Worm (Caenorhabditis elegans) whole organism, young adult: ENCODE data around the gene F58B3.6.

Experiments used
- B0019.2 ChIP-seq: fragments of 200-800 bp; sonication (Bioruptor generic); conservative IDR thresholded peaks from 2 replicates; pipeline ENCODE4 v1.3.6; 2022; ENCODE audit warnings: missing genetic modification reagents, missing genetic modification characterization, missing compliant biosample characterization
- C06A6.2 ChIP-seq: fragments of 200-800 bp; sonication (Bioruptor generic); conservative IDR thresholded peaks from 2 replicates; pipeline ENCODE4 v1.3.6; 2022; ENCODE audit warnings: missing genetic modification characterization, missing compliant biosample characterization
- F37B4.10 ChIP-seq: fragments of 200-800 bp; sonication (Bioruptor generic); IDR thresholded peaks from 2 replicates; pipeline ENCODE4 v1.3.6; 2022; ENCODE audit warnings: missing genetic modification characterization, missing compliant biosample characterization
- F49E8.2 ChIP-seq: sonication (generic microtip); optimal IDR thresholded peaks from 3 replicates; lab custom pipeline; 2017; ENCODE audit warnings: missing genetic modification characterization, mild to moderate bottlenecking, missing compliant biosample characterization, antibody characterized with exemption, moderate library complexity; ENCODE audit not compliant: insufficient read depth
- F52B5.7 ChIP-seq: sonication (generic microtip); optimal IDR thresholded peaks from 2 replicates; lab custom pipeline; 2016; ENCODE audit warnings: mild to moderate bottlenecking, missing genetic modification characterization, missing compliant biosample characterization
- F57C9.4 ChIP-seq: sonication (generic microtip); optimal IDR thresholded peaks from 2 replicates; lab custom pipeline; 2017; ENCODE audit warnings: mild to moderate bottlenecking, missing genetic modification characterization, missing compliant biosample characterization
- T26A5.8 ChIP-seq: sonication (generic microtip); optimal IDR thresholded peaks from 2 replicates; lab custom pipeline; 2016; ENCODE audit warnings: missing genetic modification characterization, missing compliant biosample characterization
- aptf-2 ChIP-seq: fragments of 200-800 bp; sonication (Bioruptor generic); conservative IDR thresholded peaks from 2 replicates; pipeline ENCODE4 v1.3.6; 2022; ENCODE audit warnings: missing genetic modification reagents, missing genetic modification characterization, missing compliant biosample characterization
- atf-7 ChIP-seq: sonication (generic microtip); optimal IDR thresholded peaks from 2 replicates; lab custom pipeline; 2017; ENCODE audit warnings: mild to moderate bottlenecking, missing genetic modification characterization, missing compliant biosample characterization
- bed-1 ChIP-seq: fragments of 200-800 bp; sonication (Bioruptor generic); IDR thresholded peaks from 2 replicates; pipeline ENCODE4 v1.3.6; 2022; ENCODE audit warnings: missing genetic modification reagents, missing genetic modification characterization, missing compliant biosample characterization
- bed-2 ChIP-seq: fragments of 200-800 bp; sonication (Bioruptor generic); IDR thresholded peaks from 2 replicates; pipeline ENCODE4 v1.3.6; 2022; ENCODE audit warnings: missing genetic modification reagents, missing genetic modification characterization, missing compliant biosample characterization
- cebp-1 ChIP-seq, 2 experiments: fragments of 200-800 bp in 1 of 2; sonication (Bioruptor generic) in 1 of 2; sonication (generic microtip) in 1 of 2; IDR thresholded peaks in 1 of 2; optimal IDR thresholded peaks in 1 of 2; 2 replicates each; pipeline versions ENCODE4 v1.3.6 to Lab custom; 2017 to 2022; ENCODE audit warnings: missing compliant biosample characterization in 2 of 2, missing genetic modification characterization in 2 of 2, mild to moderate bottlenecking in 1 of 2, missing genetic modification reagents in 1 of 2, moderate library complexity in 1 of 2
- ceh-100 ChIP-seq: fragments of 200-800 bp; sonication (Bioruptor generic); IDR thresholded peaks from 2 replicates; pipeline ENCODE4 v1.3.6; 2022; ENCODE audit warnings: missing genetic modification reagents, missing genetic modification characterization, missing compliant biosample characterization
- chd-7 ChIP-seq: sonication (generic microtip); optimal IDR thresholded peaks from 2 replicates; lab custom pipeline; 2016; ENCODE audit warnings: mild to moderate bottlenecking, missing genetic modification characterization, moderate library complexity, missing compliant biosample characterization
- dox-1 ChIP-seq: fragments of 200-800 bp; sonication (Bioruptor generic); IDR thresholded peaks from 2 replicates; pipeline ENCODE4 v1.3.6; 2022; ENCODE audit warnings: missing genetic modification reagents, missing genetic modification characterization, missing compliant biosample characterization
- dpff-1 ChIP-seq: sonication (generic microtip); optimal IDR thresholded peaks from 2 replicates; lab custom pipeline; 2017; ENCODE audit warnings: mild to moderate bottlenecking, missing genetic modification characterization, missing compliant biosample characterization
- egrh-3 ChIP-seq: fragments of 200-800 bp; sonication (Bioruptor generic); IDR thresholded peaks from 2 replicates; pipeline ENCODE4 v1.3.6; 2022; ENCODE audit warnings: missing genetic modification reagents, missing genetic modification characterization, missing compliant biosample characterization
- ekl-4 ChIP-seq: fragments of 200-800 bp; sonication (Bioruptor generic); IDR thresholded peaks from 2 replicates; pipeline ENCODE4 v1.3.6; 2022; ENCODE audit warnings: missing genetic modification reagents, missing genetic modification characterization, missing compliant biosample characterization
- ets-4 ChIP-seq: fragments of 200-800 bp; sonication (Bioruptor generic); optimal IDR thresholded peaks from 2 replicates; lab custom pipeline; 2018; ENCODE audit warnings: mild to moderate bottlenecking, missing genetic modification characterization, missing compliant biosample characterization
- him-1 ChIP-seq: sonication (generic microtip); optimal IDR thresholded peaks from 2 replicates; lab custom pipeline; 2016; ENCODE audit warnings: missing genotype, missing genetic modification reagents, missing genetic modification characterization, missing compliant biosample characterization
- hlh-12 ChIP-seq: sonication (generic microtip); optimal IDR thresholded peaks from 2 replicates; lab custom pipeline; 2016; ENCODE audit warnings: missing genetic modification characterization, missing compliant biosample characterization
- hmg-20 ChIP-seq: fragments of 200-800 bp; sonication (Bioruptor generic); IDR thresholded peaks from 2 replicates; pipeline ENCODE4 v1.3.6; 2022; ENCODE audit warnings: missing genetic modification reagents, missing genetic modification characterization, missing compliant biosample characterization
- lag-1 ChIP-seq: fragments of 200-800 bp; sonication (Bioruptor generic); IDR thresholded peaks from 2 replicates; pipeline ENCODE4 v1.3.6; 2022; ENCODE audit warnings: missing genetic modification reagents, missing genetic modification characterization, missing compliant biosample characterization
- lin-40 ChIP-seq: sonication (generic microtip); optimal IDR thresholded peaks from 2 replicates; lab custom pipeline; 2016; ENCODE audit warnings: missing genetic modification characterization, mild to moderate bottlenecking, missing compliant biosample characterization, missing genotype, missing genetic modification reagents
- lsl-1 ChIP-seq: fragments of 200-800 bp; sonication (Bioruptor generic); optimal IDR thresholded peaks from 2 replicates; lab custom pipeline; 2018; ENCODE audit warnings: mild to moderate bottlenecking, missing genetic modification characterization, moderate library complexity, missing compliant biosample characterization
- madf-6 ChIP-seq: fragments of 200-800 bp; sonication (Bioruptor generic); IDR thresholded peaks from 2 replicates; pipeline ENCODE4 v1.3.6; 2022; ENCODE audit warnings: missing genetic modification reagents, missing genetic modification characterization, missing compliant biosample characterization
- madf-8 ChIP-seq: fragments of 200-800 bp; sonication (Bioruptor generic); conservative IDR thresholded peaks from 2 replicates; pipeline ENCODE4 v1.3.6; 2022; ENCODE audit warnings: missing genetic modification reagents, missing genetic modification characterization, missing compliant biosample characterization
- mcd-1 ChIP-seq: fragments of 200-800 bp; sonication (Bioruptor generic); IDR thresholded peaks from 2 replicates; pipeline ENCODE4 v1.3.6; 2022; ENCODE audit warnings: missing genetic modification reagents, missing genetic modification characterization, missing compliant biosample characterization
- nfyb-1 ChIP-seq: fragments of 200-800 bp; sonication (Bioruptor generic); IDR thresholded peaks from 2 replicates; pipeline ENCODE4 v1.3.6; 2022; ENCODE audit warnings: missing genetic modification reagents, missing genetic modification characterization, missing compliant biosample characterization
- nhr-120 ChIP-seq: fragments of 200-800 bp; sonication (Bioruptor generic); IDR thresholded peaks from 2 replicates; pipeline ENCODE4 v1.3.6; 2022; ENCODE audit warnings: missing genetic modification characterization, missing compliant biosample characterization
- nhr-80 ChIP-seq: sonication (generic microtip); optimal IDR thresholded peaks from 2 replicates; lab custom pipeline; 2016; ENCODE audit warnings: missing genetic modification characterization, missing compliant biosample characterization
- pha-4 ChIP-seq: fragments of 150-350 bp; sonication (generic microtip); optimal IDR thresholded peaks from 2 replicates; lab custom pipeline; 2014; ENCODE audit warnings: missing biosample characterization, missing genetic modification reagents, missing genetic modification characterization
- rpc-1 ChIP-seq, 2 experiments: fragments of 150-350 bp in 1 of 2; sonication (generic microtip) in 1 of 2; optimal IDR thresholded peaks; 2 replicates each; lab custom pipeline; 2014 to 2018; ENCODE audit warnings: missing biosample characterization in 1 of 2, missing genetic modification characterization in 1 of 2, missing genetic modification reagents in 1 of 2, missing genotype in 1 of 2
- snpc-1.1 ChIP-seq: sonication (generic microtip); optimal IDR thresholded peaks from 2 replicates; lab custom pipeline; 2017; ENCODE audit warnings: missing genetic modification characterization, mild to moderate bottlenecking, missing compliant biosample characterization, antibody characterized with exemption, moderate library complexity, missing genotype, missing genetic modification reagents; ENCODE audit not compliant: insufficient read depth
- sptf-2 ChIP-seq: fragments of 200-800 bp; sonication (Bioruptor generic); optimal IDR thresholded peaks from 2 replicates; lab custom pipeline; 2018; ENCODE audit warnings: mild to moderate bottlenecking, missing genetic modification characterization, missing compliant biosample characterization
- tlf-1 ChIP-seq: fragments of 200-800 bp; sonication (Bioruptor generic); optimal IDR thresholded peaks from 2 replicates; lab custom pipeline; 2018; ENCODE audit warnings: mild to moderate bottlenecking, missing genetic modification characterization, missing compliant biosample characterization
- unc-62 ChIP-seq: fragments of 150-350 bp; optimal IDR thresholded peaks from 2 replicates; lab custom pipeline; 2014; ENCODE audit warnings: missing biosample characterization, missing genetic modification reagents, missing genetic modification characterization

F58B3.6 gene

ce11 chrIV:11604909-11605308 is 31.5 kb upstream of the F58B3.6 start, which contains the start of the genes ragc-1 and Y24F12A.1 (continued):
- TF ChIP-seq tlf-1 (GFP tag; lab: Kevin White, UChicago) (no peak), ekl-4 (GFP tag; lab: Robert Waterston, UW) (no peak), nhr-80 (tag; lab: Kevin White, UChicago) (peak; percentile 55), chd-7 (tag; lab: Kevin White, UChicago) (no peak), lag-1 (GFP tag; lab: Robert Waterston, UW) (no peak), bed-1 (GFP tag; lab: Robert Waterston, UW) (no peak), rpc-1 (optimal IDR thresholded peaks at IDR 0.05; lab: Kevin White, UChicago) (no peak), rpc-1 (tag; optimal IDR thresholded peaks at IDR 0.05; lab: Kevin White, UChicago) (no peak), him-1 (no peak), hmg-20 (GFP tag; lab: Robert Waterston, UW) (no peak), madf-8 (no peak), T26A5.8 (tag; lab: Kevin White, UChicago) (no peak), unc-62 (GFP tag; lab: Kevin White, UChicago) (no peak), ceh-100 (peak; percentile 71), dox-1 (GFP tag; lab: Robert Waterston, UW) (0 out of 2 replicates have a peak, but pooled peaks have one; percentile 7), B0019.2 (GFP tag; lab: Robert Waterston, UW) (no peak), hlh-12 (tag; lab: Kevin White, UChicago) (no peak), F57C9.4 (no peak), snpc-1.1 (tag; lab: Kevin White, UChicago) (no peak), nfyb-1 (GFP tag; lab: Robert Waterston, UW) (no peak), lsl-1 (GFP tag; lab: Kevin White, UChicago) (peak; percentile 5), mcd-1 (0 out of 2 replicates have a peak, but pooled peaks have one; percentile 19), pha-4 (tag; lab: Kevin White, UChicago) (peak; percentile 22), dpff-1 (tag; lab: Kevin White, UChicago) (no peak), F52B5.7 (tag; lab: Kevin White, UChicago) (no peak), sptf-2 (no peak), C06A6.2 (GFP tag; lab: Robert Waterston, UW) (0 out of 2 replicates have a peak, but pooled peaks have one; percentile 13), bed-2 (GFP tag; lab: Robert Waterston, UW) (no peak), aptf-2 (GFP tag; lab: Robert Waterston, UW) (no peak), ets-4 (GFP tag; lab: Kevin White, UChicago) (no peak), cebp-1 (GFP tag; IDR thresholded peaks at IDR 0.05; lab: Robert Waterston, UW) (no peak), cebp-1 (tag; optimal IDR thresholded peaks at IDR 0.05; lab: Kevin White, UChicago) (peak; percentile 18), F49E8.2 (tag; lab: Kevin White, UChicago) (no peak), egrh-3 (GFP tag; lab: Robert Waterston, UW) (no peak), madf-6 (GFP tag; lab: Robert Waterston, UW) (no peak)
- TF ChIP-seq, all 124 proteins: peak for 17

ce11 chrIV:11616543-11616942 is 19.9 kb upstream of the F58B3.6 start:
- TF ChIP-seq egrh-3 (GFP tag; lab: Robert Waterston, UW) (peak; percentile 90; the same call in 1 of the 2 replicates), nhr-120 (GFP tag; lab: Robert Waterston, UW) (peak; percentile 64; the same call in 1 of the 2 replicates), F37B4.10 (0 out of 2 replicates have a peak, but pooled peaks have one; percentile 68), nfyb-1 (GFP tag; lab: Robert Waterston, UW) (0 out of 2 replicates have a peak, but pooled peaks have one; percentile 44), mcd-1 (peak; percentile 42; the same call in 1 of the 2 replicates)

- no peak for TF ChIP-seq F49E8.2 (tag; lab: Kevin White, UChicago)
- TF ChIP-seq F57C9.4 = no peak
- no peak for TF ChIP-seq lin-40
- peak; percentile 43 for TF ChIP-seq atf-7 (tag; lab: Kevin White, UChicago)
- TF ChIP-seq, all 124 proteins: peak for 1
Observed at ce11 chrIV:11620909-11621308, 15.5 kb upstream of the F58B3.6 start, which contains the start of gene dsl-5. Gene dsl-5, minus strand, starts transcription at chrIV:11621009.
